Worm (Caenorhabditis elegans): ENCODE data around the gene D2024.4.

The D2024.4 gene

DNA sequence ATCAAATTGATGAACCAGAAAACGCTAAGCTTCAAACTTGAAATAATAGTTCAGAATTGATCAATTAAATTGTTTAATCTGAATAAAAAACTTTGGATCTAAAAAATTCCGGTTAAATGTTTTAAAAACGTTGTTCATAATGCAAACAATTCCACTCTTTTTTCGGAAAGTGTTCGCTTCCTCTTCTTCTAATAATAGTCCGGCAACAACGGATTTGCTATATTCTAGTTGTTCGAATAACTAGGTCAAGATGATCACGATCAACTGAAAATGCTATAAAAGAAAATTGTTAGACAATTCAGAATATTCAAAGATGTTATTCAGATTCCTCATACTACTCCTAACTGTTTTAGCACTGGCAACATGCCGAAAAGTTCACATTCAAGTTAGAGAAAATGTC is at the start of gene D2024.4:
Gene D2024.4 (plus strand): TSS at position 301 of the 400 bp plus-strand sequence.
- TF ChIP-seq him-1 (tag; optimal IDR thresholded peaks at IDR 0.05), result no peak
- TF ChIP-seq W03F9.2 (tag; optimal IDR thresholded peaks at IDR 0.05), result no peak
- TF ChIP-seq dao-5 (tag; optimal IDR thresholded peaks at IDR 0.05), result no peak

DNA sequence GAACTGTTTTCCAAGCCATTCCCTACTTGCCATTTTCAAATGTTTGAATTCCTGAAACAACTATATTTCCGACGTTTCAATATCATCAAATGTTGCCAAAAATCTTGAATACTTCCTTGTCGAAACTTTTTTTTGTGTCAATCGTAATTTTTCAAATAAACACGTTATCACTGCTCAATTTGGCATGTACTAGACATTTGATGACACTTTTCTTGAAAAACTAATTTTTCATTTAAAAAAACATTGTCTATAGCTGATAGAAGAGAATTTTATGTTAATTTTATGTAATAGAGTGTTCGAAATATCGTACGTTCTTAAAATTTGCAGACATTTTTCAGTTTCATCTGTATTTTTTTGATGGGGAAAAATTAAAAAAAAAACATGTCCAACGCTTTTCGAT is 48.2 kb upstream of the D2024.4 start:
- peak; percentile 12 for TF ChIP-seq W03F9.2 (tag; optimal IDR thresholded peaks at IDR 0.05)
- TF ChIP-seq him-1 (tag; optimal IDR thresholded peaks at IDR 0.05), result no peak

DNA sequence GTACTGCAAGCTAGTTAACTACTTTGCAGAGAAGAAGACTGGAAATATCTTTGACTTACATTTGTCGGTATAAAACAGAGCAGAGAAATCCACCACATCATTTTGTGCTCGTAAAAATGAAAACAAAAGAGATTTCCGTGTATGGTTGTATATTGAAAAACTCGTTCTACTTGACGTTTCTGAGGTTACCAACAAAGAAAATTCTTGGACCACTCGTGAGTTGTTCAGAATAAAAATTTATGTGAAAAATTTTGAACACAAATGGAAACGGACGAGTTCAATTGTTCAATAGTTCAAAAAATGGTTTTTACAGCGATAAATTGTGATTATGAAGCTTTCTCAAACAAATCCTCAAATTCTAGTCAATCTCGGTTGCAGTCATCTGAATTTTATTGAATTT is 46.4 kb upstream of the D2024.4 start, which contains the start of gene clec-179:
Gene clec-179 (minus strand): TSS at position 101 of the 400 bp plus-strand sequence.
- TF ChIP-seq W03F9.2 (tag; optimal IDR thresholded peaks at IDR 0.05), result no peak
- no peak for TF ChIP-seq dao-5 (tag; optimal IDR thresholded peaks at IDR 0.05)
- no peak for TF ChIP-seq him-1 (tag; optimal IDR thresholded peaks at IDR 0.05)

DNA sequence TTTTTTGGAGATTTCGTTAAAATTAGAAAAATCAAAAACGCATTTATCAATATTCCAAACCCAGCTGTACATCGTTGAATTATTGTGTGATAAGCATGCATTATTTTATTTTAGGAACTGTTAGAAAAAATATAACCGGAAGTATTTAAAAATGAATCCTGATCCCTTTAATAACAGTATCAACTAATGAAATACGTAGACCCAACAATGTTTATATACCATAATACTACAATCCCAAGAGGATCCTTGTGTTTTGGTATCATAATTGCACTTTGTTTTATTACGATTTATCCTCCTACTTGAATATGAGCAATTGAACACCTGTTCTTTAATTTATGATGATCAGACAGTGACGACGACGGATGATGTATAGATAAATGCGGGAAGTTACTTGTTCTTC is 44.3 kb upstream of the D2024.4 start, which contains the start of gene str-249:
Gene str-249 (minus strand): TSS at position 101 of the 400 bp plus-strand sequence.
- TF ChIP-seq W03F9.2 (tag; optimal IDR thresholded peaks at IDR 0.05) (no peak), him-1 (tag; optimal IDR thresholded peaks at IDR 0.05) (no peak), dao-5 (tag; optimal IDR thresholded peaks at IDR 0.05) (no peak)

DNA sequence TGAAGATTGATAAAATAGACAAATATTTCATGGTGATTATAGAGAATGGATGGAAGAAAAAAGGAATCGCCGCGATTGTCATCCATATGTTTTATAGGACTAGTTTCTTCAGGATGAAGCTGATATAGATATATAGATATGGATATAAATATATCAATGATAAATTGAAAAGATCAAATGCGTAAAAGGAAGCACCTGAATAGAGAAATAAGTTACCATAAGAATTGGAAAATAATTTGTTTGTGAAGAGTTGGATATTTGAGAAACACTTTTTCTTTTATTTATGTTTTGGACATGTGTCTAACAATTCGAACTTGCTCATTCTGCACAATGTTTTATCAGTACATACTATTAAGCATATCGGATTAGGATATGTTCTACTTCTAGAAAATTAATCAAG is 43.0 kb upstream of the D2024.4 start, which contains the start of gene C42D4.13:
Gene C42D4.13 (minus strand): TSS at position 101 of the 400 bp plus-strand sequence.
- TF ChIP-seq W03F9.2 (tag; optimal IDR thresholded peaks at IDR 0.05) (no peak), him-1 (tag; optimal IDR thresholded peaks at IDR 0.05) (no peak), dao-5 (tag; optimal IDR thresholded peaks at IDR 0.05) (no peak)

DNA sequence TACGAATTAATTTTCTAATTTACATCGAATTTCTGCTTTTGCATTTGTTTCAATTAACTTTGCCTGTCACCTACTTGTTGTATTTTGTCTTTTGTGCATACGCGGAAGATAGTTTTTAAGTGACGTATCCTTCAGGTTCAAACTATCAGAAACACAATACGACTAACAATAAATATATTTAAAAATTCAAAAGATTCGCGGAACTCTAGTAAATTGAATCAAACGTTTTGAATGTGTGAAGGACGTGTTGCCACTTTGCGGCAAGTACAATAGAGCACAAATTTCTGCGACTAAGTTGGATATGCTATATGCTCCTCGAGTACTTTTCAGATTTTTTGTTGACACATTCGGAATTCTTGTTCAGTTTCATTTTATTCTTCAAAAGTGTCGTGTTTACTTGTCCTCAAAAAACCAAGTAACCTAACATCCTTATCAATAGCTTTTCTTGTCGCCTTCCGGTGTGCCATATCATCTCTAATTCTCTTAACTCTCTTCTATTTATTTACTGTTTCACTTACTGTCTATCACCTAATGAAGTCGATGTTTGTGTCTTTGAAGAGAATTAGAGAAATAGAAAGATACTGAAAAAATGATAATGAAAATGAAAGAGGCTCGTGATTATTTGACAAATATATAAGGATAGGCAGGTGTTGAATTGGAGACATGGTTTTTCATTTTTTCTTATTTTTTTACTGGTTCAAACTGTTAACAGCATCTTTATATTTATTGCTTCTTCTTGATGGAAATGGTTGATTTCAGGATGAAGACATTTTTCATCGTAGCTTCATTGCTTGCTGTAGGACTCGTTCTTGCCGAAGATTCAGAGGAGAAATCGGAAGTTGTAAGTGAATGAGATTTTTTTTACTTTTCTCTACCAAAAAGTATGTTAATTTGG is 42.3 kb upstream of the D2024.4 start, which contains the start of gene srlf-7:
Gene srlf-7 (plus strand): TSS at position 760 of the 895 bp plus-strand sequence.
- TF ChIP-seq him-1 (tag; optimal IDR thresholded peaks at IDR 0.05) (no peak), dao-5 (tag; optimal IDR thresholded peaks at IDR 0.05) (no peak), W03F9.2 (tag; optimal IDR thresholded peaks at IDR 0.05) (peak; percentile 15)

DNA sequence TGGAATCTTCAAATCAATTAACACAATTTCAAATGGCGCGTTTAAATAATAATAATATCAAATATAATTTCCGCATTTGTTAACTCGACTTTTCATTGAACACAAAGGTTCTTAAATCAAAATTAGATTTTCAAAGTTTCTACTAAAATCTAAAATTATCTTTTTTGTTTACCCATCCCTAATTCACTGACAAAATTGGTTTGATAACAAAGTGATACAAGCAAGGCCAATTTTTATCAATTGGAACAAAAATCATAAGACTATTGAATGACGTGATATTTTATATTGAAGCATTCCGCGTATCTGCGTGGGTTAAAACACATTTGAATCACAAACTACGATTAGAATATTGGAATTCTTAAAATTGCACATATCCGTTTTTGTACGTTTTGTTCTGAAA is 40.6 kb upstream of the D2024.4 start:
- TF ChIP-seq W03F9.2 (tag; optimal IDR thresholded peaks at IDR 0.05), result no peak
- no peak for TF ChIP-seq dao-5 (tag; optimal IDR thresholded peaks at IDR 0.05)
- TF ChIP-seq him-1 (tag; optimal IDR thresholded peaks at IDR 0.05), result no peak

DNA sequence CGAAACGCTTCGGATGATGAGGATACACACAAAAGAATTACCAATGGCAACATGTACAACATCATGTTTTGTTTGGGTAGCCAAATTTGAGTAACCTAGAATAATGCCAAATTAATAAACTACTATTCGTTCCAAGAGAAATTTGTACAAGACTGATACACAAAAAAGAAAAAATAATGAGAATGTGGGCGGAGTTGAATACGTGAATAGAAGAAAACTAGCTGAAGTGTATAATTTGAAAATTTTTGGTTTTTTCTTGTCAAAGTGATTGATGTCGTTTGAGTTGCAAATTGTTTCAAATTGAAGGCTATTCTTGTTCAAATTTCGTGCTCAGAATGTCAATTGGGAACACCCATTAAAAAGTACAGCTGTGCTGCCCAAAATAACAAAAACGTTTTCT is 39.3 kb upstream of the D2024.4 start, which contains the start of gene R13A1.5:
Gene R13A1.5 (minus strand): TSS at position 101 of the 400 bp plus-strand sequence.
- TF ChIP-seq W03F9.2 (tag; optimal IDR thresholded peaks at IDR 0.05) (no peak), him-1 (tag; optimal IDR thresholded peaks at IDR 0.05) (no peak), dao-5 (tag; optimal IDR thresholded peaks at IDR 0.05) (no peak)

DNA sequence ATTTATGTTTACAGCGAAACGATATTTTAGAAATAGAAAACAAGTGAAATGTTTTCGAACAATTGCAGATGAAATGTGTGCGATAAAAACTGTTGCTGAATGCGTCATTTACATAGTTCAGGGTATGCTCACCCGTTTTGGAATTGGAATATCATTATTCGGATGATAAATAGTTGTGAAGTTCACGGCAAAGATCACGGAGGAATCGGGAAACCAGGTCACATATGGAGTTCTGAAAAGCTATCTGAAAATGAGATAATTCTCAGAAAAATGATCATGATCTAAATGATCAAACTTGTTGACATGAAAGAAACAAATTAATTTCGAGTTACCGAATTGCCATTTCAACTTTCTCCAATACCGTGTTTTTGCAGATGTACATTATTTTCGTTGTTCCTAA is 35.3 kb upstream of the D2024.4 start, which contains the start of gene best-16:
Gene best-16 (minus strand): TSS at position 101 of the 400 bp plus-strand sequence.
- TF ChIP-seq W03F9.2 (tag; optimal IDR thresholded peaks at IDR 0.05), result no peak
- TF ChIP-seq dao-5 (tag; optimal IDR thresholded peaks at IDR 0.05), result no peak
- no peak for TF ChIP-seq him-1 (tag; optimal IDR thresholded peaks at IDR 0.05)

DNA sequence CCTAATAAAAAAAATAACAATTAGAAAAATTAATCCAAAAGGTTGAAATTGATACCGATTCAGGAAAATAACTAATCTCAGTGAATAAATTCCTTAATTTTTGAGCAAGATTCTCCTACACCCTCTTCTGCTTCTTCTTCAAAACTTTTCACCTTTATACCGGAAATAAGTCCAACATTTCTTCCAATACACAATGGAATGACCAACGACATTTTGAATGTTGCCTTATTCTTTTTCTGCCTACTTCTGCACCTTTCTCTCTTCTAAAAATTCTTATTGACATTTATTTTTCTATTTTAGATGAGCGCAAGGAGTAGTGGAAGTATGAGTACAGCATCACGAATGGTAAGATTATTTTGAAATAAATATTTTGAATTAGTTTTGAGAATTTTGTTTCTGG is 34.2 kb upstream of the D2024.4 start, which contains the start of gene unc-8:
Gene unc-8 (plus strand): TSS at position 301 of the 400 bp plus-strand sequence.
- TF ChIP-seq W03F9.2 (tag; optimal IDR thresholded peaks at IDR 0.05) (no peak), him-1 (tag; optimal IDR thresholded peaks at IDR 0.05) (no peak), dao-5 (tag; optimal IDR thresholded peaks at IDR 0.05) (no peak)

DNA sequence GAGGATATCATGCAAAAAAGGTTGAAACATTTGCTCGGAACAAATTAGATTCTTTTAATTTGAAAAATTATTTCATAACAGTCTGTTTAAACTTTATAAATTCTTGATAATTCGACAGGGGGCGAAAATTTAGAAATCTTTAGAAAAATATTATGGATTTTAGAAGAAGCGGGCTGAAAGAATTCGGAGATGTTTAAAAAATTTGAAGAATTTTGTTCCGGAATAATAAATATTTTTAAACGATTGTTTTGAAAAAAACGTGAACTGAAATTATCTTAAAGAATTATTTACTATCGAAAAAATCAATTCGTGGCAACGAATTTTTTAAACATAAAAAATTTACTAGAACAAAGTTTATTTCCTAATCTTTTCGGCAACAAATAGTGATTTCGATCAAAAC is 27.3 kb upstream of the D2024.4 start, which contains the start of gene R13A1.3:
Gene R13A1.3 (plus strand): TSS at position 301 of the 400 bp plus-strand sequence.
- TF ChIP-seq W03F9.2 (tag; optimal IDR thresholded peaks at IDR 0.05), result no peak
- TF ChIP-seq him-1 (tag; optimal IDR thresholded peaks at IDR 0.05), result no peak
- TF ChIP-seq dao-5 (tag; optimal IDR thresholded peaks at IDR 0.05), result no peak

DNA sequence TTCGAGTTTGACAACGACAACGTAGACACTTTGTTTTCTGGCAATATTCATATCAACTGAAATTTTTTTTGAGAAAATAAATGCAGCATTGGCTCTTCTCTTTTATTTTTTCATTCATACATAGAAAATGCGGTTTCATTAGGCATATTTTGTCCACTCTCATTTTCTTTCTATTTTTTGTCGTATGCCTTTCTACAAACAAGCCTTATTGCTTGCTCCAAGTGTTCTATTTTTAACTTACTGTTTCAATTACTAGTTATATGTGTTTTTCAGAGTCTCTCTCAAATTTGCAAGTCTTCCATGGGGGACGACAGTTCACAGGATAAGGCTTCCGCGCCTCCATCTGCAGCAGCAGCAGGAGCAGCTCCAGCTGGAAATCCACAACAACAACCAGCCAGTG is 25.1 kb upstream of the D2024.4 start, which contains the start of gene kcc-1:
Gene kcc-1 (plus strand): TSS at position 301 of the 400 bp plus-strand sequence.
- TF ChIP-seq dao-5 (tag; optimal IDR thresholded peaks at IDR 0.05) (no peak), W03F9.2 (tag; optimal IDR thresholded peaks at IDR 0.05) (no peak), him-1 (tag; optimal IDR thresholded peaks at IDR 0.05) (no peak)

DNA sequence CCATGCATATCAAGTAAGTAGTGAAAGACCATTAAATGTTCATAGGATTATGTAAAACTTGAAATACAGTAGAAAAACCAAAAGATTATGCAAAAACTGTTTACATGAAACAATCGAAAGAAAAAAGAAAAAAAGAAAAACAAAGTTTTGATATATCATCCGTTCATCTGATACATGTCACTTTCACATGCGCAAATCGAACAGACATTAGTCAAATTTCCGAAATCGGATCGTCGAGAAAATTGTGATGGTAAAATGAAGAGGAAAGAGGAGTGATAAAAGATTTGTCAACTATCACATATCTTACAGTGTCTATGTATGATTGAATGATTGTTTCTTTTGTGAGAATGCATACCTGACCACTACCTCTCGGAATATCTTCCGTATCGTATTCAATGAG is 22.1 kb upstream of the D2024.4 start:
- TF ChIP-seq dao-5 (tag; optimal IDR thresholded peaks at IDR 0.05) (no peak), W03F9.2 (tag; optimal IDR thresholded peaks at IDR 0.05) (no peak), him-1 (tag; optimal IDR thresholded peaks at IDR 0.05) (no peak)

DNA sequence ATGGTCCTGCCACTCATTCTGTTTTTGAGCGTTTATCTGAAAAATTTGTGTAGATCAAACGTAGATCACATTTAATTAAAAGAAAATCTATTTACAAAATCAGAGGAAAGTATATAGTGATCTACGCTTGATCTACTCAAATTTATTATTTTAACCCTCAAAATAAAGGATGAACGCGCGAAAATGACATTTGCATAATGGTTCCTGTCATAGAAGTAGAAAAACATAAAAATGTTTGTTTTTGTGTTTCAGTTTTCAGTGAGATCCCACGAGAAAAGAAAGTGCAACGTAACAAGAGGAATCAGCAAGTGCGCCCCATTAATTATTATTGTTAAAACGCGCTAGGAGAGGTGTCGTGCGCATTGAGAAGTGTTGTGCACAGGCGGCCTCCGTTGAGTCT is 19.7 kb upstream of the D2024.4 start:
- TF ChIP-seq dao-5 (tag; optimal IDR thresholded peaks at IDR 0.05) (no peak), him-1 (tag; optimal IDR thresholded peaks at IDR 0.05) (no peak), W03F9.2 (tag; optimal IDR thresholded peaks at IDR 0.05) (no peak)

Data from whole organism, L4/young adult.